Worm (Caenorhabditis elegans) whole organism, L1 larva: ENCODE results near the gene clec-160.

Source experiments
- C16A3.4 ChIP-seq: fragments of 150-350 bp; optimal IDR thresholded peaks from 2 replicates; lab custom pipeline; 2014; ENCODE audit warnings: missing biosample characterization, missing genetic modification characterization
- C34B4.2 ChIP-seq: sonication (generic microtip); optimal IDR thresholded peaks from 2 replicates; lab custom pipeline; 2017; ENCODE audit warnings: mild to moderate bottlenecking, missing genetic modification characterization, missing compliant biosample characterization
- F16B12.6 ChIP-seq: fragments of 150-350 bp; optimal IDR thresholded peaks from 2 replicates; lab custom pipeline; 2014; ENCODE audit warnings: missing biosample characterization, missing genetic modification characterization
- alr-1 ChIP-seq: fragments of 200-800 bp; sonication (Bioruptor generic); optimal IDR thresholded peaks from 2 replicates; lab custom pipeline; 2018; ENCODE audit warnings: borderline replicate concordance, mild to moderate bottlenecking, missing genetic modification characterization, missing compliant biosample characterization
- aly-2 ChIP-seq: fragments of 150-350 bp; optimal IDR thresholded peaks from 2 replicates; lab custom pipeline; 2014; ENCODE audit warnings: missing biosample characterization, missing genetic modification characterization
- blmp-1 ChIP-seq: fragments of 150-350 bp; optimal IDR thresholded peaks from 2 replicates; lab custom pipeline; 2014; ENCODE audit warnings: missing biosample characterization, missing genetic modification characterization
- ceh-63 ChIP-seq: fragments of 200-800 bp; sonication (Bioruptor generic); optimal IDR thresholded peaks from 2 replicates; lab custom pipeline; 2018; ENCODE audit warnings: mild to moderate bottlenecking, missing genetic modification characterization, missing compliant biosample characterization
- ceh-88 ChIP-seq: fragments of 200-800 bp; sonication (Bioruptor generic); IDR thresholded peaks from 2 replicates; pipeline ENCODE4 v1.3.6; 2022; ENCODE audit warnings: missing genetic modification characterization, missing compliant biosample characterization
- ceh-90 ChIP-seq: sonication (generic microtip); optimal IDR thresholded peaks from 2 replicates; lab custom pipeline; 2016; ENCODE audit warnings: missing genetic modification characterization, missing compliant biosample characterization
- dpl-1 ChIP-seq, 3 experiments: fragments of 150-350 bp in 2 of 3; sonication (generic microtip) in 1 of 3; optimal IDR thresholded peaks; 2 replicates each; lab custom pipeline; 2014 to 2017; ENCODE audit warnings: missing biosample characterization in 3 of 3, missing genetic modification characterization in 3 of 3, missing genetic modification reagents in 3 of 3
- efl-1 ChIP-seq, 4 experiments: fragments of 150-350 bp; optimal IDR thresholded peaks in 3 of 4; peaks in 1 of 4; 1 replicate in 1 of 4; 2 replicates in 3 of 4; lab custom pipeline; 2014; ENCODE audit warnings: missing biosample characterization in 2 of 4, missing genetic modification characterization in 2 of 4, missing genetic modification reagents in 2 of 4
- efl-3 ChIP-seq: fragments of 200-800 bp; sonication (Bioruptor generic); optimal IDR thresholded peaks from 2 replicates; lab custom pipeline; 2018; ENCODE audit warnings: mild to moderate bottlenecking, missing genetic modification characterization, missing compliant biosample characterization
- egl-13 ChIP-seq: sonication (generic microtip); optimal IDR thresholded peaks from 2 replicates; lab custom pipeline; 2016; ENCODE audit warnings: missing genotype, missing genetic modification reagents, missing genetic modification characterization, missing compliant biosample characterization
- egl-27 ChIP-seq, 2 experiments: fragments of 150-350 bp in 1 of 2; sonication (generic microtip); optimal IDR thresholded peaks; 3 replicates each; lab custom pipeline; 2017 to 2018; ENCODE audit warnings: missing biosample characterization in 2 of 2, missing genetic modification characterization in 2 of 2, missing genetic modification reagents in 2 of 2
- ets-5 ChIP-seq: fragments of 200-800 bp; sonication (Bioruptor generic); IDR thresholded peaks from 2 replicates; pipeline ENCODE4 v1.3.6; 2022; ENCODE audit warnings: missing genetic modification characterization, missing compliant biosample characterization
- fkh-10 ChIP-seq: sonication (generic microtip); optimal IDR thresholded peaks from 2 replicates; lab custom pipeline; 2017; ENCODE audit warnings: missing biosample characterization, missing genetic modification reagents, missing genetic modification characterization
- fkh-4 ChIP-seq: sonication (generic microtip); optimal IDR thresholded peaks from 2 replicates; lab custom pipeline; 2016; ENCODE audit warnings: missing compliant biosample characterization, missing genetic modification characterization, borderline replicate concordance
- grh-1 ChIP-seq: fragments of 200-800 bp; sonication (Bioruptor generic); IDR thresholded peaks from 2 replicates; pipeline ENCODE4 v1.3.6; 2022; ENCODE audit warnings: missing genetic modification reagents, missing genetic modification characterization, missing compliant biosample characterization
- hlh-17 ChIP-seq: fragments of 200-800 bp; sonication (Bioruptor generic); optimal IDR thresholded peaks from 2 replicates; lab custom pipeline; 2018; ENCODE audit warnings: missing genetic modification characterization, mild to moderate bottlenecking, missing compliant biosample characterization, moderate library complexity, borderline replicate concordance
- hlh-4 ChIP-seq: sonication (generic microtip); optimal IDR thresholded peaks from 2 replicates; lab custom pipeline; 2016; ENCODE audit warnings: mild to moderate bottlenecking, missing genetic modification characterization, missing compliant biosample characterization
- irx-1 ChIP-seq: sonication (generic microtip); optimal IDR thresholded peaks from 2 replicates; lab custom pipeline; 2016; ENCODE audit warnings: missing genetic modification characterization, missing compliant biosample characterization
- isw-1 ChIP-seq: fragments of 200-800 bp; sonication (Bioruptor generic); IDR thresholded peaks from 2 replicates; pipeline ENCODE4 v1.3.6; 2022; ENCODE audit warnings: missing genetic modification characterization, missing compliant biosample characterization
- jun-1 ChIP-seq: fragments of 150-350 bp; optimal IDR thresholded peaks from 2 replicates; lab custom pipeline; 2014; ENCODE audit warnings: missing biosample characterization, missing genetic modification reagents, missing genetic modification characterization
- lin-13 ChIP-seq: fragments of 150-350 bp; optimal IDR thresholded peaks from 2 replicates; lab custom pipeline; 2014; ENCODE audit warnings: missing biosample characterization, missing genetic modification reagents, missing genetic modification characterization
- lin-14 ChIP-seq: fragments of 200-800 bp; sonication (Bioruptor generic); optimal IDR thresholded peaks from 2 replicates; lab custom pipeline; 2018; ENCODE audit warnings: mild to moderate bottlenecking, missing genetic modification characterization, moderate library complexity, missing compliant biosample characterization
- lin-35 ChIP-seq, 2 experiments: fragments of 150-350 bp; optimal IDR thresholded peaks; 2 replicates each; lab custom pipeline; 2014; ENCODE audit warnings: missing biosample characterization in 2 of 2, missing genetic modification characterization in 2 of 2, missing genetic modification reagents in 2 of 2
- lin-39 ChIP-seq: fragments of 150-350 bp; optimal IDR thresholded peaks from 2 replicates; lab custom pipeline; 2014; ENCODE audit warnings: missing biosample characterization, missing genetic modification reagents, missing genetic modification characterization
- lir-3 ChIP-seq: sonication (generic microtip); optimal IDR thresholded peaks from 2 replicates; lab custom pipeline; 2016; ENCODE audit warnings: mild to moderate bottlenecking, missing genetic modification characterization, moderate library complexity, missing compliant biosample characterization; ENCODE audit not compliant: poor library complexity
- lsy-2 ChIP-seq, 2 experiments: fragments of 150-350 bp; optimal IDR thresholded peaks; 2 replicates each; lab custom pipeline; 2014; ENCODE audit warnings: missing biosample characterization in 2 of 2, missing genetic modification characterization in 2 of 2
- mab-9 ChIP-seq: fragments of 200-800 bp; sonication (Bioruptor generic); IDR thresholded peaks from 2 replicates; pipeline ENCODE4 v1.3.6; 2022; ENCODE audit warnings: missing genetic modification reagents, missing genetic modification characterization, missing compliant biosample characterization
- mdl-1 ChIP-seq, 2 experiments: fragments of 150-350 bp; optimal IDR thresholded peaks; 2 replicates each; lab custom pipeline; 2014 to 2017; ENCODE audit warnings: missing biosample characterization in 2 of 2, missing genetic modification characterization in 2 of 2, inconsistent platforms in 1 of 2
- mef-2 ChIP-seq: fragments of 150-350 bp; optimal IDR thresholded peaks from 2 replicates; lab custom pipeline; 2014; ENCODE audit warnings: missing biosample characterization, missing genetic modification characterization
- nhr-19 ChIP-seq: fragments of 200-800 bp; sonication (Bioruptor generic); conservative IDR thresholded peaks from 2 replicates; pipeline ENCODE4 v1.3.6; 2022; ENCODE audit warnings: missing genetic modification characterization, missing compliant biosample characterization
- nhr-20 ChIP-seq: sonication (generic microtip); optimal IDR thresholded peaks from 2 replicates; lab custom pipeline; 2016; ENCODE audit warnings: mild to moderate bottlenecking, missing genetic modification characterization, missing compliant biosample characterization
- nhr-237 ChIP-seq: fragments of 150-350 bp; optimal IDR thresholded peaks from 2 replicates; lab custom pipeline; 2014; ENCODE audit warnings: missing biosample characterization, missing genetic modification characterization
- nhr-28 ChIP-seq: fragments of 150-350 bp; optimal IDR thresholded peaks from 2 replicates; lab custom pipeline; 2014; ENCODE audit warnings: missing biosample characterization, missing genetic modification characterization
- nhr-71 ChIP-seq: sonication (generic microtip); optimal IDR thresholded peaks from 2 replicates; lab custom pipeline; 2016; ENCODE audit warnings: mild to moderate bottlenecking, missing genetic modification characterization, moderate library complexity, missing compliant biosample characterization
- nhr-76 ChIP-seq: sonication (generic microtip); optimal IDR thresholded peaks from 2 replicates; lab custom pipeline; 2017; ENCODE audit warnings: missing biosample characterization, missing genetic modification characterization
- pax-3 ChIP-seq: fragments of 200-800 bp; sonication (Bioruptor generic); optimal IDR thresholded peaks from 2 replicates; lab custom pipeline; 2018; ENCODE audit warnings: mild to moderate bottlenecking, missing genetic modification characterization, moderate library complexity, missing compliant biosample characterization
- pqm-1 ChIP-seq: sonication (generic microtip); optimal IDR thresholded peaks from 3 replicates; lab custom pipeline; 2017; ENCODE audit warnings: missing biosample characterization, missing genetic modification characterization
- rnt-1 ChIP-seq: sonication (generic microtip); optimal IDR thresholded peaks from 2 replicates; lab custom pipeline; 2016; ENCODE audit warnings: mild to moderate bottlenecking, missing genetic modification characterization, moderate library complexity, missing compliant biosample characterization
- skn-1 ChIP-seq: fragments of 150-350 bp; optimal IDR thresholded peaks from 2 replicates; lab custom pipeline; 2014; ENCODE audit warnings: missing biosample characterization, missing genetic modification characterization
- snu-23 ChIP-seq: sonication (generic microtip); optimal IDR thresholded peaks from 2 replicates; lab custom pipeline; 2016; ENCODE audit warnings: missing genetic modification characterization, missing compliant biosample characterization
- sptf-1 ChIP-seq: fragments of 150-350 bp; optimal IDR thresholded peaks from 2 replicates; lab custom pipeline; 2014; ENCODE audit warnings: missing biosample characterization, missing genetic modification characterization
- sup-37 ChIP-seq: fragments of 200-800 bp; sonication (Bioruptor generic); optimal IDR thresholded peaks from 2 replicates; lab custom pipeline; 2018; ENCODE audit warnings: mild to moderate bottlenecking, missing genetic modification characterization, missing compliant biosample characterization
- swsn-7 ChIP-seq: sonication (generic microtip); optimal IDR thresholded peaks from 2 replicates; lab custom pipeline; 2016; ENCODE audit warnings: missing genetic modification characterization, missing compliant biosample characterization
- tbx-2 ChIP-seq: sonication (generic microtip); optimal IDR thresholded peaks from 2 replicates; lab custom pipeline; 2016; ENCODE audit warnings: missing genetic modification characterization, missing compliant biosample characterization
- unc-30 ChIP-seq: sonication (generic microtip); optimal IDR thresholded peaks from 2 replicates; lab custom pipeline; 2017; ENCODE audit warnings: missing biosample characterization, missing genetic modification characterization
- unc-86 ChIP-seq: sonication (generic microtip); optimal IDR thresholded peaks from 2 replicates; lab custom pipeline; 2016; ENCODE audit warnings: missing genetic modification characterization, missing compliant biosample characterization
- xbp-1 ChIP-seq: sonication (generic microtip); optimal IDR thresholded peaks from 2 replicates; lab custom pipeline; 2016; ENCODE audit warnings: missing genetic modification characterization, missing compliant biosample characterization
- zip-4 ChIP-seq: fragments of 200-800 bp; sonication (Bioruptor generic); optimal IDR thresholded peaks from 2 replicates; lab custom pipeline; 2018; ENCODE audit warnings: mild to moderate bottlenecking, missing genetic modification characterization, moderate library complexity, missing compliant biosample characterization
- ztf-11 ChIP-seq, 2 experiments: sonication (generic microtip); optimal IDR thresholded peaks; 2 replicates each; lab custom pipeline; 2016 to 2017; ENCODE audit warnings: missing genetic modification characterization in 2 of 2, missing biosample characterization in 1 of 2, missing compliant biosample characterization in 1 of 2
- ztf-4 ChIP-seq: fragments of 150-350 bp; optimal IDR thresholded peaks from 2 replicates; lab custom pipeline; 2014; ENCODE audit warnings: missing biosample characterization, missing genetic modification characterization

The clec-160 gene

ce11 chrIII:8287519-8287918, 11.7 kb upstream of the clec-160 start (continued):
- TF ChIP-seq ceh-63 (no peak), blmp-1 (tag; lab: Kevin White, UChicago) (no peak), fkh-10 (GFP tag; lab: Kevin White, UChicago) (peak; percentile 0), hlh-4 (no peak), nhr-28 (tag; lab: Kevin White, UChicago) (no peak), rnt-1 (tag; lab: Kevin White, UChicago) (peak; percentile 34), C34B4.2 (tag; lab: Kevin White, UChicago) (no peak), nhr-71 (peak; percentile 60), mab-9 (no peak), unc-30 (tag; lab: Kevin White, UChicago) (no peak), zip-4 (GFP tag; lab: Kevin White, UChicago) (no peak), skn-1 (tag; lab: Kevin White, UChicago) (no peak), lin-13 (GFP tag; lab: Kevin White, UChicago) (no peak), isw-1 (GFP tag; lab: Robert Waterston, UW) (no peak), C16A3.4 (tag; lab: Kevin White, UChicago) (no peak), F16B12.6 (tag; lab: Kevin White, UChicago) (no peak), unc-86 (tag; lab: Kevin White, UChicago) (no peak), dpl-1 (GFP tag; optimal IDR thresholded peaks at IDR 0.05; lab: Kevin White, UChicago) (peak in 1 of 3 experiments; percentile 6), ets-5 (GFP tag; lab: Robert Waterston, UW) (no peak), grh-1 (GFP tag; lab: Robert Waterston, UW) (no peak), nhr-237 (tag; lab: Kevin White, UChicago) (no peak), ceh-90 (no peak), lsy-2 (tag; optimal IDR thresholded peaks at IDR 0.05; lab: Kevin White, UChicago) (peak in 1 of 2 experiments; percentile 37), irx-1 (no peak), efl-3 (GFP tag; lab: Kevin White, UChicago) (no peak), ceh-88 (no peak), ztf-11 (tag; optimal IDR thresholded peaks at IDR 0.05; lab: Kevin White, UChicago) (peak in 1 of 2 experiments; percentile 35), alr-1 (tag; lab: Kevin White, UChicago) (no peak), egl-27 (tag; optimal IDR thresholded peaks at IDR 0.05; lab: Kevin White, UChicago) (no peak), tbx-2 (no peak), lin-35 (GFP tag; optimal IDR thresholded peaks at IDR 0.05; lab: Kevin White, UChicago) (no peak), swsn-7 (tag; lab: Kevin White, UChicago) (peak; percentile 26), nhr-20 (tag; lab: Kevin White, UChicago) (no peak), efl-1 (optimal IDR thresholded peaks at IDR 0.05; lab: Kevin White, UChicago) (peak in 1 of 2 experiments; percentile 5), efl-1 (GFP tag; optimal IDR thresholded peaks at IDR 0.05 in 1 of 2; lab: Kevin White, UChicago) (peak in 1 of 2 experiments; percentile 21), jun-1 (tag; lab: Kevin White, UChicago) (no peak), hlh-17 (GFP tag; lab: Kevin White, UChicago) (no peak), xbp-1 (tag; lab: Kevin White, UChicago) (no peak), snu-23 (GFP tag; lab: Kevin White, UChicago) (peak; percentile 29), nhr-19 (GFP tag; lab: Robert Waterston, UW) (peak; percentile 20; the same call in 1 of the 2 replicates), mef-2 (no peak), sptf-1 (no peak), lin-39 (tag; lab: Kevin White, UChicago) (no peak), aly-2 (tag; lab: Kevin White, UChicago) (no peak), sup-37 (no peak), lin-14 (GFP tag; lab: Kevin White, UChicago) (peak; percentile 92), mdl-1 (tag; optimal IDR thresholded peaks at IDR 0.05; lab: Kevin White, UChicago) (no peak), pqm-1 (tag; lab: Kevin White, UChicago) (no peak), ztf-4 (tag; lab: Kevin White, UChicago) (no peak), pax-3 (tag; lab: Kevin White, UChicago) (no peak), lir-3 (tag; lab: Kevin White, UChicago) (no peak), egl-13 (tag; lab: Kevin White, UChicago) (no peak), fkh-4 (no peak), nhr-76 (tag; lab: Kevin White, UChicago) (no peak)
